Fruit fly (Drosophila melanogaster) S2 (cell line): ENCODE measurements around the gene CG14907.

Source experiments
- CG8478 ChIP-seq: fragments of >200 bp; optimal IDR thresholded peaks from 2 replicates; lab custom pipeline; 2018
- CTCF ChIP-seq, 2 experiments: fragments of >200 bp; optimal IDR thresholded peaks; 2 replicates each; lab custom pipeline; 2018

DNA sequence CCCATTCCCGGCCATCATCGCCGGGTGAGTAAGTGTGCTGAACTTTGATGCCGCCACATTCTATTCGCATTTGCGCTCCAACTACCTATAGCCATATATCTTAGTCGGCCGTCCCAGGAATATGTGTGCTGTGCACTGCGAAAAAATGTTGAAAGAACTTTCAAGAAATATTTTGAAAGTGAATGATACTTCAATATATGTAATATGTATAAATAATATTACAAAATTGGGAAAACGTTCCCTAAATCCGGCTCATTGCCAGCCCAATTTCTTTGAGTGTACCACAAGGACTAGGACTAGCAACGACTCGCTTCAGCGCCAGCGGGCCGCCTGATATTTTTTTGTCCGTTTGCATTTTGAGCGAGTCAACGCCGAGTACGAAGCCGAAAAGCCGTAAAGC, 21.1 kb upstream of the CG14907 start:
- TF ChIP-seq CTCF (optimal IDR thresholded peaks at IDR 0.05; lab: Kevin White, UChicago): no peak
- TF ChIP-seq CG8478 (lab: Kevin White, UChicago): no peak
